Fruit fly (Drosophila melanogaster) whole organism, prepupa: ENCODE measurements around the gene Gr21a.

Source experiments
- CG4318 ChIP-seq: fragments of 200-800 bp; sonication (Bioruptor generic); optimal IDR thresholded peaks from 3 replicates; lab custom pipeline; 2017; ENCODE audit warnings: missing biosample characterization, mild to moderate bottlenecking, missing genetic modification characterization
- CG6854 ChIP-seq: fragments of 200-800 bp; sonication (Bioruptor generic); optimal IDR thresholded peaks from 2 replicates; lab custom pipeline; 2017; ENCODE audit warnings: missing biosample characterization, mild to moderate bottlenecking, missing genetic modification characterization
- Eip93F ChIP-seq: fragments of 200-800 bp; sonication (Bioruptor generic); optimal IDR thresholded peaks from 2 replicates; lab custom pipeline; 2016; ENCODE audit warnings: missing biosample characterization, mild to moderate bottlenecking, missing genetic modification characterization
- OdsH ChIP-seq: fragments of 200-800 bp; sonication (Bioruptor generic); optimal IDR thresholded peaks from 3 replicates; lab custom pipeline; 2016; ENCODE audit warnings: missing biosample characterization, missing genetic modification characterization
- Sox102F ChIP-seq: fragments of 200-800 bp; sonication (Bioruptor generic); optimal IDR thresholded peaks from 2 replicates; lab custom pipeline; 2016; ENCODE audit warnings: missing biosample characterization, mild to moderate bottlenecking, missing genetic modification characterization
- cyc ChIP-seq: fragments of 200-800 bp; sonication (Bioruptor generic); optimal IDR thresholded peaks from 3 replicates; lab custom pipeline; 2016; ENCODE audit warnings: missing biosample characterization, missing genetic modification characterization
- dsx ChIP-seq: fragments of 200-800 bp; optimal IDR thresholded peaks from 3 replicates; lab custom pipeline; 2019; ENCODE audit warnings: missing biosample characterization, mild to moderate bottlenecking, missing genetic modification characterization, moderate library complexity; ENCODE audit not compliant: poor library complexity, severe bottlenecking
- fd59A ChIP-seq: fragments of 200-800 bp; sonication (Bioruptor generic); optimal IDR thresholded peaks from 2 replicates; lab custom pipeline; 2017; ENCODE audit warnings: missing biosample characterization, mild to moderate bottlenecking, missing genetic modification characterization, missing genetic modification reagents
- ss ChIP-seq, 2 experiments: fragments of 200-800 bp; sonication (Bioruptor generic); optimal IDR thresholded peaks; 2 replicates in 1 of 2; 3 replicates in 1 of 2; lab custom pipeline; 2017 to 2018; ENCODE audit warnings: mild to moderate bottlenecking in 2 of 2, missing biosample characterization in 2 of 2, missing genetic modification characterization in 2 of 2, moderate library complexity in 1 of 2
- svp ChIP-seq: fragments of 200-800 bp; sonication (Bioruptor generic); peaks from one replicate; lab custom pipeline; 2016; ENCODE audit warnings: missing biosample characterization, missing genetic modification characterization

- TF ChIP-seq Eip93F (GFP tag; lab: Kevin White, UChicago) (no peak), OdsH (no peak), CG4318 (GFP tag; lab: Kevin White, UChicago) (no peak), CG6854 (GFP tag; lab: Kevin White, UChicago) (no peak), ss (GFP tag; optimal IDR thresholded peaks at IDR 0.05; lab: Kevin White, UChicago) (no peak), fd59A (GFP tag; lab: Kevin White, UChicago) (no peak), svp (no peak), Sox102F (no peak), dsx (GFP tag; lab: Kevin White, UChicago) (no peak), cyc (GFP tag; lab: Kevin White, UChicago) (no peak)
These were observed 7.0 kb upstream of the Gr21a start, which contains the start of gene CG12506 for dm6 chr2L:773247-773646.
